Fruit fly (Drosophila melanogaster) whole organism, embryonic: ENCODE data around the gene CG6330.

Experiments used
- Atf-2 ChIP-seq: fragments of 200-800 bp; sonication (Bioruptor generic); optimal IDR thresholded peaks from 2 replicates; lab custom pipeline; 2016; ENCODE audit warnings: missing biosample characterization, missing genetic modification characterization
- C15 ChIP-seq: fragments of 200-800 bp; sonication (Bioruptor generic); IDR thresholded peaks from 3 replicates; pipeline ENCODE4 v1.3.6; 2022; ENCODE audit warnings: missing biosample characterization, missing genetic modification characterization
- CG11504 ChIP-seq: fragments of 200-800 bp; sonication (Bioruptor generic); optimal IDR thresholded peaks from 3 replicates; lab custom pipeline; 2019; ENCODE audit warnings: missing biosample characterization, mild to moderate bottlenecking, missing genetic modification characterization, moderate library complexity
- CG11695 ChIP-seq: fragments of 200-800 bp; sonication (Bioruptor generic); IDR thresholded peaks from 3 replicates; pipeline ENCODE4 v1.3.6; 2022; ENCODE audit warnings: missing biosample characterization, missing genetic modification characterization
- CG12659 ChIP-seq: fragments of 200-800 bp; sonication (Bioruptor generic); optimal IDR thresholded peaks from 3 replicates; lab custom pipeline; 2017; ENCODE audit warnings: mild to moderate bottlenecking, missing biosample characterization, missing genetic modification reagents, missing genetic modification characterization
- CG15514 ChIP-seq: fragments of 200-800 bp; sonication (Bioruptor generic); optimal IDR thresholded peaks from 3 replicates; lab custom pipeline; 2017; ENCODE audit warnings: missing biosample characterization, missing genetic modification characterization, mild to moderate bottlenecking, moderate library complexity, missing genetic modification reagents
- CG30431 ChIP-seq: fragments of 200-800 bp; sonication (Bioruptor generic); optimal IDR thresholded peaks from 2 replicates; lab custom pipeline; 2017; ENCODE audit warnings: missing biosample characterization, missing genetic modification characterization
- CG3281 ChIP-seq: fragments of 200-800 bp; sonication (Bioruptor generic); optimal IDR thresholded peaks from 3 replicates; lab custom pipeline; 2017; ENCODE audit warnings: missing biosample characterization, mild to moderate bottlenecking, missing genetic modification characterization
- CG4730 ChIP-seq: fragments of 200-800 bp; sonication (Bioruptor generic); IDR thresholded peaks from 2 replicates; pipeline ENCODE4 v1.3.6; 2022; ENCODE audit warnings: missing biosample characterization, missing genetic modification characterization
- CG6175 ChIP-seq: fragments of 200-800 bp; sonication (Bioruptor generic); IDR thresholded peaks from 3 replicates; pipeline ENCODE4 v1.3.6; 2022; ENCODE audit warnings: missing biosample characterization, missing genetic modification characterization
- CG7271 ChIP-seq: fragments of 200-800 bp; sonication (Bioruptor generic); optimal IDR thresholded peaks from 2 replicates; lab custom pipeline; 2018; ENCODE audit warnings: missing biosample characterization, mild to moderate bottlenecking, missing genetic modification characterization, moderate library complexity
- CG7357 ChIP-seq: fragments of 200-800 bp; sonication (Bioruptor generic); IDR thresholded peaks from 3 replicates; pipeline ENCODE4 v1.3.6; 2022; ENCODE audit warnings: missing biosample characterization, missing genetic modification characterization
- CG7928 ChIP-seq: fragments of 200-800 bp; sonication (Bioruptor generic); optimal IDR thresholded peaks from 2 replicates; lab custom pipeline; 2017; ENCODE audit warnings: missing biosample characterization, mild to moderate bottlenecking, missing genetic modification characterization
- CG9609 ChIP-seq: fragments of 200-800 bp; sonication (Bioruptor generic); optimal IDR thresholded peaks from 3 replicates; lab custom pipeline; 2016; ENCODE audit warnings: missing biosample characterization, missing genetic modification characterization
- CG9727 ChIP-seq: fragments of 200-800 bp; sonication (Bioruptor generic); optimal IDR thresholded peaks from 3 replicates; lab custom pipeline; 2017; ENCODE audit warnings: missing biosample characterization, mild to moderate bottlenecking, missing genetic modification characterization
- CkIIα-i1 ChIP-seq: fragments of 200-800 bp; sonication (Bioruptor generic); IDR thresholded peaks from 2 replicates; pipeline ENCODE4 v1.3.6; 2022; ENCODE audit warnings: missing biosample characterization, missing genetic modification characterization
- Doc2 ChIP-seq: fragments of 200-800 bp; sonication (Bioruptor generic); IDR thresholded peaks from 2 replicates; pipeline ENCODE4 v1.3.6; 2022; ENCODE audit warnings: missing biosample characterization, missing genetic modification characterization
- Fer1 ChIP-seq: fragments of 200-800 bp; sonication (Bioruptor generic); optimal IDR thresholded peaks from 2 replicates; lab custom pipeline; 2017; ENCODE audit warnings: missing biosample characterization, mild to moderate bottlenecking, missing genetic modification characterization
- H2.0 ChIP-seq: fragments of 200-800 bp; sonication (Bioruptor generic); IDR thresholded peaks from 2 replicates; pipeline ENCODE4 v1.3.6; 2022; ENCODE audit warnings: missing biosample characterization, missing genetic modification characterization
- Lpt ChIP-seq: fragments of >200 bp; optimal IDR thresholded peaks from 2 replicates; lab custom pipeline; 2018; ENCODE audit warnings: missing biosample characterization, missing genetic modification characterization
- Mad ChIP-seq: fragments of 200-800 bp; sonication (Bioruptor generic); optimal IDR thresholded peaks from 2 replicates; lab custom pipeline; 2016; ENCODE audit warnings: missing biosample characterization, missing genetic modification characterization
- Med ChIP-seq: fragments of 200-800 bp; sonication (Bioruptor generic); peaks from one replicate; lab custom pipeline; 2016; ENCODE audit warnings: missing biosample characterization, missing genetic modification characterization, mild to moderate bottlenecking, inconsistent platforms, moderate library complexity
- Ptx1 ChIP-seq: fragments of 200-800 bp; sonication (Bioruptor generic); IDR thresholded peaks from 2 replicates; pipeline ENCODE4 v1.3.6; 2022; ENCODE audit warnings: missing biosample characterization, missing genetic modification characterization
- Sox102F ChIP-seq: fragments of 200-800 bp; sonication (Bioruptor generic); optimal IDR thresholded peaks from 2 replicates; lab custom pipeline; 2018; ENCODE audit warnings: missing biosample characterization, mild to moderate bottlenecking, missing genetic modification characterization, moderate library complexity
- ac ChIP-seq: fragments of 200-800 bp; sonication (Bioruptor generic); optimal IDR thresholded peaks from 3 replicates; lab custom pipeline; 2017; ENCODE audit warnings: missing biosample characterization, mild to moderate bottlenecking, missing genetic modification characterization
- ap ChIP-seq: fragments of 200-800 bp; sonication (Bioruptor generic); IDR thresholded peaks from 2 replicates; pipeline ENCODE4 v1.3.6; 2022; ENCODE audit warnings: missing biosample characterization, missing genetic modification characterization
- bigmax ChIP-seq: fragments of 200-800 bp; sonication (Bioruptor generic); optimal IDR thresholded peaks from 2 replicates; lab custom pipeline; 2018; ENCODE audit warnings: missing biosample characterization, mild to moderate bottlenecking, missing genetic modification characterization
- cas ChIP-seq: fragments of 200-800 bp; sonication (Bioruptor generic); IDR thresholded peaks from 2 replicates; pipeline ENCODE4 v1.3.6; 2022; ENCODE audit warnings: missing biosample characterization, missing genetic modification characterization
- caup ChIP-seq: fragments of 200-800 bp; sonication (Bioruptor generic); optimal IDR thresholded peaks from 3 replicates; lab custom pipeline; 2017; ENCODE audit warnings: missing biosample characterization, mild to moderate bottlenecking, missing genetic modification characterization, moderate library complexity; ENCODE audit not compliant: severe bottlenecking
- chm ChIP-seq: fragments of 200-800 bp; sonication (Bioruptor generic); IDR thresholded peaks from 2 replicates; pipeline ENCODE4 v1.3.6; 2022; ENCODE audit warnings: missing biosample characterization, missing genetic modification characterization
- crc ChIP-seq: fragments of 200-800 bp; sonication (Bioruptor generic); optimal IDR thresholded peaks from 2 replicates; lab custom pipeline; 2016; ENCODE audit warnings: missing biosample characterization, missing genetic modification characterization
- crp ChIP-seq, 2 experiments: fragments of 200-800 bp; sonication (Bioruptor generic); optimal IDR thresholded peaks; 2 replicates in 1 of 2; 3 replicates in 1 of 2; lab custom pipeline; 2017; ENCODE audit warnings: missing biosample characterization in 2 of 2, missing genetic modification characterization in 2 of 2, mild to moderate bottlenecking in 1 of 2, moderate library complexity in 1 of 2
- disco-r ChIP-seq: fragments of 200-800 bp; sonication (Bioruptor generic); optimal IDR thresholded peaks from 2 replicates; lab custom pipeline; 2016; ENCODE audit warnings: missing biosample characterization, missing genetic modification characterization
- dm ChIP-seq: fragments of 200-800 bp; sonication (Bioruptor generic); optimal IDR thresholded peaks from 3 replicates; lab custom pipeline; 2016; ENCODE audit warnings: missing biosample characterization, missing genetic modification characterization
- dmrt99B ChIP-seq: fragments of 200-800 bp; sonication (Bioruptor generic); optimal IDR thresholded peaks from 2 replicates; lab custom pipeline; 2018; ENCODE audit warnings: missing biosample characterization, mild to moderate bottlenecking, missing genetic modification characterization, moderate library complexity
- fd96Cb ChIP-seq: fragments of 200-800 bp; sonication (Bioruptor generic); optimal IDR thresholded peaks from 2 replicates; lab custom pipeline; 2018; ENCODE audit warnings: missing biosample characterization, mild to moderate bottlenecking, missing genetic modification characterization, moderate library complexity
- gem ChIP-seq: fragments of 200-800 bp; sonication (Bioruptor generic); optimal IDR thresholded peaks from 2 replicates; lab custom pipeline; 2019; ENCODE audit warnings: missing biosample characterization, mild to moderate bottlenecking, missing genetic modification characterization, moderate library complexity
- grau ChIP-seq: fragments of 200-800 bp; optimal IDR thresholded peaks from 3 replicates; lab custom pipeline; 2019; ENCODE audit warnings: missing biosample characterization, mild to moderate bottlenecking, missing genetic modification characterization, moderate library complexity
- grn ChIP-seq: fragments of 200-800 bp; sonication (Bioruptor generic); optimal IDR thresholded peaks from 3 replicates; lab custom pipeline; 2017; ENCODE audit warnings: missing biosample characterization, missing genetic modification characterization
- gsb ChIP-seq: fragments of 200-800 bp; sonication (Bioruptor generic); IDR thresholded peaks from 2 replicates; pipeline ENCODE4 v1.3.6; 2022; ENCODE audit warnings: missing biosample characterization, missing genetic modification characterization
- mirr ChIP-seq: fragments of 200-800 bp; sonication (Bioruptor generic); optimal IDR thresholded peaks from 3 replicates; lab custom pipeline; 2018; ENCODE audit warnings: missing biosample characterization, mild to moderate bottlenecking, missing genetic modification characterization
- onecut ChIP-seq: fragments of 200-800 bp; sonication (Bioruptor generic); IDR thresholded peaks from 2 replicates; pipeline ENCODE4 v1.3.6; 2022; ENCODE audit warnings: missing biosample characterization, missing genetic modification characterization
- otp ChIP-seq: fragments of 200-800 bp; sonication (Bioruptor generic); IDR thresholded peaks from 3 replicates; pipeline ENCODE4, ENCODE4 v1.3.6; 2022; ENCODE audit warnings: missing biosample characterization, missing genetic modification characterization
- p53 ChIP-seq: fragments of 200-800 bp; sonication (Bioruptor generic); optimal IDR thresholded peaks from 2 replicates; lab custom pipeline; 2016; ENCODE audit warnings: missing biosample characterization, missing genetic modification characterization
- pfk ChIP-seq: fragments of 200-800 bp; sonication (Bioruptor generic); optimal IDR thresholded peaks from 2 replicates; lab custom pipeline; 2018; ENCODE audit warnings: missing biosample characterization, mild to moderate bottlenecking, missing genetic modification characterization, moderate library complexity
- pita ChIP-seq: fragments of 200-800 bp; sonication (Bioruptor generic); optimal IDR thresholded peaks from 2 replicates; lab custom pipeline; 2017; ENCODE audit warnings: missing biosample characterization, mild to moderate bottlenecking, missing genetic modification characterization
- pzg ChIP-seq: fragments of 200-800 bp; sonication (Bioruptor generic); optimal IDR thresholded peaks from 3 replicates; lab custom pipeline; 2018; ENCODE audit warnings: missing biosample characterization, mild to moderate bottlenecking, missing genetic modification characterization, moderate library complexity
- slbo ChIP-seq: fragments of 200-800 bp; sonication (Bioruptor generic); IDR thresholded peaks from 2 replicates; pipeline ENCODE4 v1.3.6; 2022; ENCODE audit warnings: missing biosample characterization, missing genetic modification characterization
- toy ChIP-seq: fragments of 200-800 bp; sonication (Bioruptor generic); IDR thresholded peaks from 2 replicates; pipeline ENCODE4 v1.3.6; 2022; ENCODE audit warnings: missing biosample characterization, missing genetic modification characterization
- unc-4 ChIP-seq: fragments of 200-800 bp; sonication (Bioruptor generic); IDR thresholded peaks from 2 replicates; pipeline ENCODE4 v1.3.6; 2022; ENCODE audit warnings: missing biosample characterization, missing genetic modification characterization; ENCODE audit not compliant: partially characterized antibody
- zen ChIP-seq: fragments of 200-800 bp; sonication (Bioruptor generic); optimal IDR thresholded peaks from 3 replicates; lab custom pipeline; 2018; ENCODE audit warnings: missing biosample characterization, mild to moderate bottlenecking, missing genetic modification characterization, moderate library complexity
- zen2 ChIP-seq: fragments of 200-800 bp; sonication (Bioruptor generic); IDR thresholded peaks from 3 replicates; pipeline ENCODE4 v1.3.6; 2022; ENCODE audit warnings: missing biosample characterization, missing genetic modification characterization; ENCODE audit not compliant: partially characterized antibody

The CG6330 gene

DNA sequence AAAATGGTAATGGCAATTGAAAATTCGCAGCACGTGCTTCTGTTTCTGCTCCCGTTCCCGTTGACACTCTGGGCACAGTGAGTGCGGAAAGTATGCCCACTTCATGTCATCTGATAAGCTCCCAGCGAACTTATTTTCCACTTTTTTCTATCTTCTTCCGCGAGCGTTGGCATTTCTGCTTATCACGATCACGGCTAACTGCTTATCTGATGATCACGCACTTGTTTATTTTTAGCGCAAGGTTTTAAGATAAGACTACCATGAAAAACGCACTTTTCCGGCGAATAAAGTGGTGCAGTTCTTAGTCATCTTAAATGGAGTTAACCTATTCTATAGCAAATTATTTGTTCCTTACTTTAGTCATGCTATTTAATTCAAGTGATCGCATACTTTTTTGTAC is 20.9 kb downstream of the CG6330 start (continued):
- no peak for TF ChIP-seq crp (GFP tag; optimal IDR thresholded peaks at IDR 0.05; lab: Kevin White, UChicago)
- no peak for TF ChIP-seq toy
- TF ChIP-seq chm (GFP tag; lab: Robert Waterston, UW) = no peak
- TF ChIP-seq unc-4 (GFP tag; lab: Robert Waterston, UW) = no peak
- TF ChIP-seq CG12659 = peak; percentile 52
- TF ChIP-seq fd96Cb (tag; lab: Kevin White, UChicago) = peak; percentile 55
- TF ChIP-seq C15 (GFP tag; lab: Robert Waterston, UW) = no peak
- no peak for TF ChIP-seq otp (GFP tag; lab: Robert Waterston, UW)
- TF ChIP-seq grn (GFP tag; lab: Kevin White, UChicago) = peak; percentile 82
- no peak for TF ChIP-seq pita (GFP tag; lab: Kevin White, UChicago)
- TF ChIP-seq crc (GFP tag; lab: Kevin White, UChicago) = peak; percentile 16
- TF ChIP-seq CG6175 (GFP tag; lab: Robert Waterston, UW) = no peak
- peak; percentile 44 for TF ChIP-seq CG9727
- TF ChIP-seq CG7928 = peak; percentile 7
- TF ChIP-seq grau (tag; lab: Kevin White, UChicago) = peak; percentile 60
- peak; percentile 39 for TF ChIP-seq CG9609
- no peak for TF ChIP-seq zen2
- TF ChIP-seq gsb (GFP tag; lab: Robert Waterston, UW) = peak; percentile 41; the same call in 1 of the 2 replicates
- no peak for TF ChIP-seq p53 (GFP tag; lab: Kevin White, UChicago)
- peak; percentile 20 for TF ChIP-seq Atf-2 (GFP tag; lab: Kevin White, UChicago)
- TF ChIP-seq CG3281 (GFP tag; lab: Kevin White, UChicago) = peak; percentile 48
- TF ChIP-seq Sox102F (GFP tag; lab: Kevin White, UChicago) = peak; percentile 69
- peak; percentile 15 for TF ChIP-seq CG30431 (GFP tag; lab: Kevin White, UChicago)
- 0 out of 3 replicates have a peak, but pooled peaks have one; percentile 10 for TF ChIP-seq CG11695 (GFP tag; lab: Robert Waterston, UW)
- peak; percentile 61 for TF ChIP-seq Ptx1 (GFP tag; lab: Robert Waterston, UW)
- TF ChIP-seq CG15514 = no peak
- TF ChIP-seq ac (GFP tag; lab: Kevin White, UChicago) = no peak
- TF ChIP-seq Lpt (GFP tag; lab: Kevin White, UChicago) = no peak
- no peak for TF ChIP-seq disco-r (GFP tag; lab: Kevin White, UChicago)
- peak; percentile 43 for TF ChIP-seq Fer1
- TF ChIP-seq ap (GFP tag; lab: Robert Waterston, UW) = no peak
- TF ChIP-seq caup (GFP tag; lab: Kevin White, UChicago) = peak; percentile 35
- no peak for TF ChIP-seq Doc2 (GFP tag; lab: Robert Waterston, UW)
- no peak for TF ChIP-seq cas (GFP tag; lab: Robert Waterston, UW)
- peak; percentile 46 for TF ChIP-seq slbo (GFP tag; lab: Robert Waterston, UW)
- TF ChIP-seq bigmax = no peak
- no peak for TF ChIP-seq CG7271 (tag; lab: Kevin White, UChicago)
- TF ChIP-seq Mad (GFP tag; lab: Kevin White, UChicago) = peak; percentile 25
- no peak for TF ChIP-seq pfk (GFP tag; lab: Kevin White, UChicago)
- peak; percentile 78 for TF ChIP-seq CG11504 (tag; lab: Kevin White, UChicago)
- no peak for TF ChIP-seq gem (tag; lab: Kevin White, UChicago)
- TF ChIP-seq dmrt99B (tag; lab: Kevin White, UChicago) = peak; percentile 75
- TF ChIP-seq onecut (GFP tag; lab: Robert Waterston, UW) = no peak
- TF ChIP-seq mirr (GFP tag; lab: Kevin White, UChicago) = no peak
- TF ChIP-seq Med (GFP tag; lab: Kevin White, UChicago) = peak; percentile 84
- no peak for TF ChIP-seq CkIIα-i1 (GFP tag; lab: Robert Waterston, UW)
- no peak for TF ChIP-seq H2.0 (GFP tag; lab: Robert Waterston, UW)
- no peak for TF ChIP-seq zen (tag; lab: Kevin White, UChicago)
- TF ChIP-seq pzg = no peak
- TF ChIP-seq dm (GFP tag; lab: Kevin White, UChicago) = no peak
- TF ChIP-seq CG4730 (GFP tag; lab: Robert Waterston, UW) = no peak
- TF ChIP-seq CG7357 (GFP tag; lab: Robert Waterston, UW) = no peak
